Worm (Caenorhabditis elegans) whole organism, L2 larva: ENCODE results near the gene Y73B6BL.47.

ENCODE experiments used
- C34F6.9 ChIP-seq: fragments of 150-350 bp; optimal IDR thresholded peaks from 2 replicates; lab custom pipeline; 2014; ENCODE audit warnings: missing biosample characterization, missing genetic modification characterization
- R02D3.7 ChIP-seq: fragments of 150-350 bp; optimal IDR thresholded peaks from 2 replicates; lab custom pipeline; 2014; ENCODE audit warnings: missing biosample characterization, missing genetic modification characterization
- Y55F3AM.14 ChIP-seq: fragments of 200-800 bp; sonication (Bioruptor generic); optimal IDR thresholded peaks from 2 replicates; lab custom pipeline; 2018; ENCODE audit warnings: mild to moderate bottlenecking, missing genetic modification characterization, missing compliant biosample characterization
- alr-1 ChIP-seq: fragments of 150-350 bp; optimal IDR thresholded peaks from 2 replicates; lab custom pipeline; 2014; ENCODE audit warnings: missing biosample characterization, missing genetic modification characterization
- aly-2 ChIP-seq: fragments of 150-350 bp; optimal IDR thresholded peaks from 2 replicates; lab custom pipeline; 2014; ENCODE audit warnings: missing biosample characterization, missing genetic modification characterization
- ama-1 ChIP-seq: fragments of 150-350 bp; optimal IDR thresholded peaks from 2 replicates; lab custom pipeline; 2018; ENCODE audit warnings: inconsistent platforms
- ceh-16 ChIP-seq: fragments of 150-350 bp; optimal IDR thresholded peaks from 2 replicates; lab custom pipeline; 2014; ENCODE audit warnings: missing biosample characterization, missing genetic modification characterization
- ceh-82 ChIP-seq: fragments of 150-350 bp; optimal IDR thresholded peaks from 2 replicates; lab custom pipeline; 2014; ENCODE audit warnings: missing biosample characterization, missing genetic modification characterization
- crh-2 ChIP-seq: sonication (generic microtip); optimal IDR thresholded peaks from 2 replicates; lab custom pipeline; 2017; ENCODE audit warnings: missing biosample characterization, missing genetic modification characterization
- dmd-4 ChIP-seq: sonication (generic microtip); optimal IDR thresholded peaks from 2 replicates; lab custom pipeline; 2017; ENCODE audit warnings: missing biosample characterization, missing genetic modification characterization
- egl-27 ChIP-seq: sonication (generic microtip); optimal IDR thresholded peaks from 3 replicates; lab custom pipeline; 2017; ENCODE audit warnings: missing biosample characterization, missing genetic modification reagents, missing genetic modification characterization
- elt-1 ChIP-seq: fragments of 150-350 bp; optimal IDR thresholded peaks from 2 replicates; lab custom pipeline; 2014; ENCODE audit warnings: missing biosample characterization, missing genetic modification characterization
- lin-13 ChIP-seq: fragments of 150-350 bp; optimal IDR thresholded peaks from 2 replicates; lab custom pipeline; 2014; ENCODE audit warnings: missing biosample characterization, missing genetic modification reagents, missing genetic modification characterization
- lsy-2 ChIP-seq, 2 experiments: fragments of 150-350 bp in 1 of 2; sonication (generic microtip) in 1 of 2; optimal IDR thresholded peaks; 2 replicates each; lab custom pipeline; 2014 to 2017; ENCODE audit warnings: missing biosample characterization in 2 of 2, missing genetic modification characterization in 2 of 2
- mab-5 ChIP-seq: fragments of 150-350 bp; optimal IDR thresholded peaks from 2 replicates; lab custom pipeline; 2014; ENCODE audit warnings: missing biosample characterization, missing genetic modification characterization
- mdl-1 ChIP-seq, 2 experiments: fragments of 150-350 bp in 1 of 2; sonication (generic microtip) in 1 of 2; optimal IDR thresholded peaks; 2 replicates each; lab custom pipeline; 2017; ENCODE audit warnings: missing biosample characterization in 2 of 2, missing genetic modification characterization in 2 of 2
- nhr-10 ChIP-seq: sonication (generic microtip); optimal IDR thresholded peaks from 2 replicates; lab custom pipeline; 2017; ENCODE audit warnings: missing biosample characterization, missing genetic modification characterization
- nhr-11 ChIP-seq: fragments of 150-350 bp; optimal IDR thresholded peaks from 2 replicates; lab custom pipeline; 2014; ENCODE audit warnings: missing biosample characterization, missing genetic modification characterization
- nhr-129 ChIP-seq: fragments of 150-350 bp; optimal IDR thresholded peaks from 2 replicates; lab custom pipeline; 2014; ENCODE audit warnings: missing biosample characterization, missing genetic modification characterization
- nhr-21 ChIP-seq: fragments of 150-350 bp; optimal IDR thresholded peaks from 2 replicates; lab custom pipeline; 2014; ENCODE audit warnings: missing biosample characterization, missing genetic modification characterization
- nhr-25 ChIP-seq: fragments of 150-350 bp; sonication (generic microtip); optimal IDR thresholded peaks from 3 replicates; lab custom pipeline; 2014; ENCODE audit warnings: missing biosample characterization, missing genetic modification characterization
- sem-4 ChIP-seq: fragments of 150-350 bp; optimal IDR thresholded peaks from 2 replicates; lab custom pipeline; 2014; ENCODE audit warnings: missing biosample characterization, missing genetic modification reagents, missing genetic modification characterization
- skn-1 ChIP-seq: sonication (generic microtip); optimal IDR thresholded peaks from 2 replicates; lab custom pipeline; 2017; ENCODE audit warnings: missing biosample characterization, missing genetic modification characterization
- sma-3 ChIP-seq: sonication (generic microtip); optimal IDR thresholded peaks from 2 replicates; lab custom pipeline; 2016; ENCODE audit warnings: missing genetic modification reagents, missing genetic modification characterization, missing compliant biosample characterization
- snpc-4 ChIP-seq: fragments of 150-350 bp; optimal IDR thresholded peaks from 2 replicates; lab custom pipeline; 2014; ENCODE audit warnings: missing biosample characterization, missing genetic modification characterization
- unc-39 ChIP-seq: fragments of 150-350 bp; optimal IDR thresholded peaks from 2 replicates; lab custom pipeline; 2014; ENCODE audit warnings: missing biosample characterization, missing genetic modification characterization
- unc-62 ChIP-seq: fragments of 150-350 bp; optimal IDR thresholded peaks from 2 replicates; lab custom pipeline; 2014; ENCODE audit warnings: missing biosample characterization, missing genetic modification reagents, missing genetic modification characterization
- zag-1 ChIP-seq: fragments of 150-350 bp; optimal IDR thresholded peaks from 2 replicates; lab custom pipeline; 2014; ENCODE audit warnings: missing biosample characterization, missing genetic modification characterization
- ztf-1 ChIP-seq: fragments of 200-800 bp; sonication (Bioruptor generic); conservative IDR thresholded peaks from 2 replicates; pipeline ENCODE4 v1.3.6; 2022; ENCODE audit warnings: missing genetic modification characterization, missing compliant biosample characterization
- ztf-11 ChIP-seq: sonication (generic microtip); optimal IDR thresholded peaks from 2 replicates; lab custom pipeline; 2017; ENCODE audit warnings: missing biosample characterization, missing genetic modification characterization

Gene Y73B6BL.47

ce11 chrIV:6376473-6377115 is 14.8 kb downstream of the Y73B6BL.47 start, which contains the start of the genes hrpf-2 and bli-6 (continued):
- TF ChIP-seq R02D3.7 (tag; lab: Kevin White, UChicago), result peak; percentile 54
- TF ChIP-seq nhr-25 (tag; lab: Kevin White, UChicago), result peak; percentile 66
- TF ChIP-seq elt-1 (tag; lab: Kevin White, UChicago), result no peak
- no peak for TF ChIP-seq egl-27 (tag; lab: Kevin White, UChicago)
- TF ChIP-seq Y55F3AM.14 (GFP tag; lab: Kevin White, UChicago), result no peak
- no peak for TF ChIP-seq unc-62 (GFP tag; lab: Kevin White, UChicago)
- TF ChIP-seq ceh-82 (tag; lab: Kevin White, UChicago), result no peak
- peak; percentile 39 for TF ChIP-seq nhr-21 (tag; lab: Kevin White, UChicago)
- peak; percentile 50 for TF ChIP-seq mab-5 (tag; lab: Kevin White, UChicago)
- TF ChIP-seq lsy-2 (tag; optimal IDR thresholded peaks at IDR 0.05; lab: Kevin White, UChicago), result peak; percentile 76 to 85

- TF ChIP-seq ceh-82 (tag; lab: Kevin White, UChicago), result no peak
- 0 out of 2 replicates have a peak, but pooled peaks have one; percentile 87 for TF ChIP-seq ztf-1 (GFP tag; lab: Robert Waterston, UW)
Measured at ce11 chrIV:6377335-6378069, 15.7 kb downstream of the Y73B6BL.47 start.

ce11 chrIV:6378398-6378797 is 16.6 kb downstream of the Y73B6BL.47 start:
- TF ChIP-seq aly-2 (tag; lab: Kevin White, UChicago) (no peak), ama-1 (lab: Kevin White, UChicago) (no peak), mdl-1 (tag; optimal IDR thresholded peaks at IDR 0.05; lab: Kevin White, UChicago) (no peak), lin-13 (GFP tag; lab: Kevin White, UChicago) (no peak), zag-1 (tag; lab: Kevin White, UChicago) (no peak), nhr-21 (tag; lab: Kevin White, UChicago) (no peak), nhr-11 (no peak), skn-1 (tag; lab: Kevin White, UChicago) (no peak), snpc-4 (tag; lab: Kevin White, UChicago) (no peak), ceh-16 (tag; lab: Kevin White, UChicago) (no peak), nhr-129 (no peak)
- TF ChIP-seq, all 48 proteins: peak for 0

- TF ChIP-seq crh-2 (no peak), lsy-2 (tag; optimal IDR thresholded peaks at IDR 0.05; lab: Kevin White, UChicago) (no peak)
Measured at ce11 chrIV:6383970-6384369, 22.2 kb downstream of the Y73B6BL.47 start, which contains the start of gene shl-1. Gene shl-1, minus strand, starts transcription at chrIV:6384070.

- no peak for TF ChIP-seq ceh-82 (tag; lab: Kevin White, UChicago)
- TF ChIP-seq nhr-11, result no peak
- no peak for TF ChIP-seq nhr-129
- TF ChIP-seq nhr-10, result no peak
- TF ChIP-seq unc-39, result no peak
- no peak for TF ChIP-seq sem-4 (tag; lab: Kevin White, UChicago)
- no peak for TF ChIP-seq C34F6.9 (tag; lab: Kevin White, UChicago)
- no peak for TF ChIP-seq zag-1 (tag; lab: Kevin White, UChicago)
- TF ChIP-seq mab-5 (tag; lab: Kevin White, UChicago), result no peak
- no peak for TF ChIP-seq sma-3 (GFP tag; lab: Kevin White, UChicago)
- no peak for TF ChIP-seq ztf-11 (tag; lab: Kevin White, UChicago)
- no peak for TF ChIP-seq dmd-4
- no peak for TF ChIP-seq alr-1 (tag; lab: Kevin White, UChicago)
- no peak for TF ChIP-seq unc-62 (GFP tag; lab: Kevin White, UChicago)
- TF ChIP-seq, all 48 proteins: peak for 0
Measured at ce11 chrIV:6385010-6385409, 23.2 kb downstream of the Y73B6BL.47 start.

- TF ChIP-seq dmd-4 (no peak), mdl-1 (tag; optimal IDR thresholded peaks at IDR 0.05; lab: Kevin White, UChicago) (no peak), sma-3 (GFP tag; lab: Kevin White, UChicago) (no peak)
Measured at ce11 chrIV:6388550-6388949, 26.8 kb downstream of the Y73B6BL.47 start.
